Worm (Caenorhabditis elegans) whole organism, mixed stage, embryonic: Measurements from ENCODE around the gene T05B9.2.

ENCODE experiments used
- ceh-43 ChIP-seq: fragments of 200-800 bp; sonication (Bioruptor generic); optimal IDR thresholded peaks from 2 replicates; lab custom pipeline; 2018; ENCODE audit warnings: mild to moderate bottlenecking, missing genetic modification characterization, moderate library complexity, missing compliant biosample characterization
- elt-1 ChIP-seq: sonication (generic microtip); optimal IDR thresholded peaks from 2 replicates; lab custom pipeline; 2017; ENCODE audit warnings: missing genetic modification characterization, mild to moderate bottlenecking, missing compliant biosample characterization, antibody characterized with exemption, moderate library complexity, borderline replicate concordance; ENCODE audit not compliant: insufficient read depth
- lin-32 ChIP-seq: fragments of 200-800 bp; sonication (Bioruptor generic); optimal IDR thresholded peaks from 2 replicates; lab custom pipeline; 2018; ENCODE audit warnings: mild to moderate bottlenecking, missing genetic modification characterization, missing compliant biosample characterization
- lsy-2 ChIP-seq: fragments of 150-350 bp; optimal IDR thresholded peaks from 2 replicates; lab custom pipeline; 2014; ENCODE audit warnings: missing biosample characterization, missing genetic modification characterization
- sem-2 ChIP-seq: fragments of 200-800 bp; sonication (Bioruptor generic); optimal IDR thresholded peaks from 2 replicates; lab custom pipeline; 2018; ENCODE audit warnings: mild to moderate bottlenecking, missing genetic modification characterization, missing compliant biosample characterization
- snpc-4 ChIP-seq: fragments of 150-350 bp; optimal IDR thresholded peaks from 2 replicates; lab custom pipeline; 2014; ENCODE audit warnings: missing biosample characterization, missing genetic modification characterization
- unc-62 ChIP-seq: fragments of 150-350 bp; optimal IDR thresholded peaks from 2 replicates; lab custom pipeline; 2014; ENCODE audit warnings: missing biosample characterization, missing genetic modification reagents, missing genetic modification characterization
- ztf-11 ChIP-seq: fragments of 150-350 bp; optimal IDR thresholded peaks from 2 replicates; lab custom pipeline; 2014; ENCODE audit warnings: missing biosample characterization, missing genetic modification characterization

DNA sequence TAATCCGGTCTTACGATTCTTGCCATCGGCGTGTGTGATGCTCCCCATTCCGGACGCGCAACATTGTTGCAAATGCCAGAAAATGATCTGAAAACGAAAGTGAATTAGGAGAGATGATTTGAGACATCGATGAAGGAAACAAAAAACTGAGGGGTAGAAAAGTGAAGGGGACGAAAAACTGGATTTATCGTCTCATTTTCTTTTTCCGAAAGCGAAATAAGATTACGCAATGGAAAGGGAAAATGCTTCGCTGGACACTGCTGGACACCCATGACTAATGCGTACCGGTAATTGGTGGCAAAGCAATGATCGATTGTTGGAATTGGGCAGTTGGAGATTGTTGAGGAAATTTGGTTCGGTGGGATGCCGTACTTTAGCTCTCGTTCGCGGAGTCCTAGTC, 9.1 kb upstream of the T05B9.2 start:
- TF ChIP-seq elt-1 (tag; lab: Kevin White, UChicago) = no peak
- TF ChIP-seq lsy-2 = no peak
- no peak for TF ChIP-seq ceh-43 (GFP tag; lab: Kevin White, UChicago)
- no peak for TF ChIP-seq lin-32
- TF ChIP-seq sem-2 (GFP tag; lab: Kevin White, UChicago) = no peak
- TF ChIP-seq unc-62 (GFP tag; lab: Kevin White, UChicago) = no peak
- no peak for TF ChIP-seq ztf-11 (tag; lab: Kevin White, UChicago)
- no peak for TF ChIP-seq snpc-4 (tag; lab: Kevin White, UChicago)
